Worm (Caenorhabditis elegans) whole organism, young adult: ENCODE results near the gene unc-50.

Source experiments
- B0261.1 ChIP-seq: sonication (generic microtip); optimal IDR thresholded peaks from 2 replicates; lab custom pipeline; 2016; ENCODE audit warnings: mild to moderate bottlenecking, missing genetic modification characterization, moderate library complexity, missing compliant biosample characterization
- F10E7.11 ChIP-seq: sonication (generic microtip); optimal IDR thresholded peaks from 2 replicates; lab custom pipeline; 2017; ENCODE audit warnings: mild to moderate bottlenecking, missing genetic modification characterization, moderate library complexity, missing compliant biosample characterization
- F23B12.7 ChIP-seq: sonication (generic microtip); optimal IDR thresholded peaks from 2 replicates; lab custom pipeline; 2017; ENCODE audit warnings: missing genetic modification characterization, mild to moderate bottlenecking, missing compliant biosample characterization, antibody characterized with exemption, moderate library complexity; ENCODE audit not compliant: insufficient read depth
- F39B2.1 ChIP-seq: fragments of 200-800 bp; sonication (Bioruptor generic); IDR thresholded peaks from 2 replicates; pipeline ENCODE4 v1.3.6; 2022; ENCODE audit warnings: missing genetic modification reagents, missing genetic modification characterization, missing compliant biosample characterization
- Y95B8A.8 ChIP-seq: fragments of 200-800 bp; sonication (Bioruptor generic); IDR thresholded peaks from 2 replicates; pipeline ENCODE4 v1.3.6; 2022; ENCODE audit warnings: missing genetic modification reagents, missing genetic modification characterization, missing compliant biosample characterization
- aptf-2 ChIP-seq: fragments of 200-800 bp; sonication (Bioruptor generic); conservative IDR thresholded peaks from 2 replicates; pipeline ENCODE4 v1.3.6; 2022; ENCODE audit warnings: missing genetic modification reagents, missing genetic modification characterization, missing compliant biosample characterization
- attf-3 ChIP-seq: fragments of 200-800 bp; sonication (Bioruptor generic); conservative IDR thresholded peaks from 2 replicates; pipeline ENCODE4 v1.3.6; 2022; ENCODE audit warnings: missing genetic modification reagents, missing genetic modification characterization, missing compliant biosample characterization
- attf-5 ChIP-seq: fragments of 200-800 bp; sonication (Bioruptor generic); optimal IDR thresholded peaks from 2 replicates; lab custom pipeline; 2018; ENCODE audit warnings: mild to moderate bottlenecking, missing genetic modification characterization, missing compliant biosample characterization
- attf-6 ChIP-seq: fragments of 200-800 bp; sonication (Bioruptor generic); IDR thresholded peaks from 2 replicates; pipeline ENCODE4 v1.3.6; 2022; ENCODE audit warnings: missing genetic modification reagents, missing genetic modification characterization, missing compliant biosample characterization
- bed-2 ChIP-seq: fragments of 200-800 bp; sonication (Bioruptor generic); IDR thresholded peaks from 2 replicates; pipeline ENCODE4 v1.3.6; 2022; ENCODE audit warnings: missing genetic modification reagents, missing genetic modification characterization, missing compliant biosample characterization
- ceh-27 ChIP-seq: fragments of 200-800 bp; sonication (Bioruptor generic); optimal IDR thresholded peaks from 2 replicates; lab custom pipeline; 2018; ENCODE audit warnings: mild to moderate bottlenecking, missing genetic modification characterization, moderate library complexity, missing compliant biosample characterization
- ceh-40 ChIP-seq: fragments of 200-800 bp; sonication (Bioruptor generic); IDR thresholded peaks from 2 replicates; pipeline ENCODE4 v1.3.6; 2022; ENCODE audit warnings: missing genetic modification characterization, missing compliant biosample characterization
- dox-1 ChIP-seq: fragments of 200-800 bp; sonication (Bioruptor generic); IDR thresholded peaks from 2 replicates; pipeline ENCODE4 v1.3.6; 2022; ENCODE audit warnings: missing genetic modification reagents, missing genetic modification characterization, missing compliant biosample characterization
- dpff-1 ChIP-seq: sonication (generic microtip); optimal IDR thresholded peaks from 2 replicates; lab custom pipeline; 2017; ENCODE audit warnings: mild to moderate bottlenecking, missing genetic modification characterization, missing compliant biosample characterization
- egl-18 ChIP-seq: fragments of 200-800 bp; sonication (Bioruptor generic); IDR thresholded peaks from 2 replicates; pipeline ENCODE4 v1.3.6; 2022; ENCODE audit warnings: missing genetic modification reagents, missing genetic modification characterization, missing compliant biosample characterization
- ets-4 ChIP-seq: fragments of 200-800 bp; sonication (Bioruptor generic); optimal IDR thresholded peaks from 2 replicates; lab custom pipeline; 2018; ENCODE audit warnings: mild to moderate bottlenecking, missing genetic modification characterization, missing compliant biosample characterization
- hlh-12 ChIP-seq: sonication (generic microtip); optimal IDR thresholded peaks from 2 replicates; lab custom pipeline; 2016; ENCODE audit warnings: missing genetic modification characterization, missing compliant biosample characterization
- hmg-20 ChIP-seq: fragments of 200-800 bp; sonication (Bioruptor generic); IDR thresholded peaks from 2 replicates; pipeline ENCODE4 v1.3.6; 2022; ENCODE audit warnings: missing genetic modification reagents, missing genetic modification characterization, missing compliant biosample characterization
- lag-1 ChIP-seq: fragments of 200-800 bp; sonication (Bioruptor generic); IDR thresholded peaks from 2 replicates; pipeline ENCODE4 v1.3.6; 2022; ENCODE audit warnings: missing genetic modification reagents, missing genetic modification characterization, missing compliant biosample characterization
- lin-26 ChIP-seq: fragments of 200-800 bp; sonication (Bioruptor generic); IDR thresholded peaks from 2 replicates; pipeline ENCODE4 v1.3.6; 2022; ENCODE audit warnings: missing genetic modification reagents, missing genetic modification characterization, missing compliant biosample characterization
- lin-54 ChIP-seq: fragments of 200-800 bp; sonication (Bioruptor generic); optimal IDR thresholded peaks from 2 replicates; lab custom pipeline; 2018; ENCODE audit warnings: mild to moderate bottlenecking, missing genetic modification characterization, missing compliant biosample characterization
- mcd-1 ChIP-seq: fragments of 200-800 bp; sonication (Bioruptor generic); IDR thresholded peaks from 2 replicates; pipeline ENCODE4 v1.3.6; 2022; ENCODE audit warnings: missing genetic modification reagents, missing genetic modification characterization, missing compliant biosample characterization
- mel-28 ChIP-seq: sonication (generic microtip); optimal IDR thresholded peaks from 2 replicates; lab custom pipeline; 2016; ENCODE audit warnings: borderline replicate concordance, mild to moderate bottlenecking, missing genetic modification characterization, missing compliant biosample characterization
- nhr-27 ChIP-seq: fragments of 200-800 bp; sonication (Bioruptor generic); optimal IDR thresholded peaks from 2 replicates; lab custom pipeline; 2018; ENCODE audit warnings: mild to moderate bottlenecking, missing genetic modification characterization, moderate library complexity, missing compliant biosample characterization
- nhr-90 ChIP-seq: sonication (generic microtip); optimal IDR thresholded peaks from 2 replicates; lab custom pipeline; 2016; ENCODE audit warnings: missing genotype, mild to moderate bottlenecking, missing genetic modification characterization, missing compliant biosample characterization
- pbrm-1 ChIP-seq: fragments of 200-800 bp; sonication (Bioruptor generic); IDR thresholded peaks from 2 replicates; pipeline ENCODE4 v1.3.6; 2022; ENCODE audit warnings: missing genetic modification reagents, missing genetic modification characterization, missing compliant biosample characterization
- pha-4 ChIP-seq: fragments of 150-350 bp; sonication (generic microtip); optimal IDR thresholded peaks from 2 replicates; lab custom pipeline; 2014; ENCODE audit warnings: missing biosample characterization, missing genetic modification reagents, missing genetic modification characterization
- rcor-1 ChIP-seq: fragments of 200-800 bp; sonication (Bioruptor generic); IDR thresholded peaks from 2 replicates; pipeline ENCODE4 v1.3.6; 2022; ENCODE audit warnings: missing genetic modification reagents, missing genetic modification characterization, missing compliant biosample characterization
- snpc-1.3 ChIP-seq: sonication (generic microtip); optimal IDR thresholded peaks from 2 replicates; lab custom pipeline; 2017; ENCODE audit warnings: missing genetic modification characterization, mild to moderate bottlenecking, missing compliant biosample characterization, antibody characterized with exemption, moderate library complexity, missing genotype, missing genetic modification reagents; ENCODE audit not compliant: insufficient read depth
- somi-1 ChIP-seq: fragments of 200-800 bp; sonication (Bioruptor generic); optimal IDR thresholded peaks from 2 replicates; lab custom pipeline; 2018; ENCODE audit warnings: mild to moderate bottlenecking, missing genetic modification characterization, missing compliant biosample characterization
- tbx-9 ChIP-seq: sonication (generic microtip); optimal IDR thresholded peaks from 2 replicates; lab custom pipeline; 2016; ENCODE audit warnings: borderline replicate concordance, missing genetic modification characterization, inconsistent platforms, missing compliant biosample characterization
- zim-3 ChIP-seq: sonication (generic microtip); optimal IDR thresholded peaks from 2 replicates; lab custom pipeline; 2017; ENCODE audit warnings: mild to moderate bottlenecking, missing genetic modification characterization, moderate library complexity, missing compliant biosample characterization
- ztf-18 ChIP-seq: sonication (generic microtip); optimal IDR thresholded peaks from 2 replicates; lab custom pipeline; 2016; ENCODE audit warnings: missing genotype, mild to moderate bottlenecking, missing genetic modification characterization, missing compliant biosample characterization
- ztf-22 ChIP-seq: fragments of 200-800 bp; sonication (Bioruptor generic); optimal IDR thresholded peaks from 2 replicates; lab custom pipeline; 2018; ENCODE audit warnings: mild to moderate bottlenecking, missing genetic modification characterization, moderate library complexity, missing compliant biosample characterization
- ztf-26 ChIP-seq: sonication (generic microtip); optimal IDR thresholded peaks from 2 replicates; lab custom pipeline; 2017; ENCODE audit warnings: missing genetic modification characterization, missing compliant biosample characterization
- ztf-28 ChIP-seq: fragments of 200-800 bp; sonication (Bioruptor generic); IDR thresholded peaks from 2 replicates; pipeline ENCODE4 v1.3.6; 2022; ENCODE audit warnings: missing genetic modification reagents, missing genetic modification characterization, missing compliant biosample characterization

Gene unc-50

DNA sequence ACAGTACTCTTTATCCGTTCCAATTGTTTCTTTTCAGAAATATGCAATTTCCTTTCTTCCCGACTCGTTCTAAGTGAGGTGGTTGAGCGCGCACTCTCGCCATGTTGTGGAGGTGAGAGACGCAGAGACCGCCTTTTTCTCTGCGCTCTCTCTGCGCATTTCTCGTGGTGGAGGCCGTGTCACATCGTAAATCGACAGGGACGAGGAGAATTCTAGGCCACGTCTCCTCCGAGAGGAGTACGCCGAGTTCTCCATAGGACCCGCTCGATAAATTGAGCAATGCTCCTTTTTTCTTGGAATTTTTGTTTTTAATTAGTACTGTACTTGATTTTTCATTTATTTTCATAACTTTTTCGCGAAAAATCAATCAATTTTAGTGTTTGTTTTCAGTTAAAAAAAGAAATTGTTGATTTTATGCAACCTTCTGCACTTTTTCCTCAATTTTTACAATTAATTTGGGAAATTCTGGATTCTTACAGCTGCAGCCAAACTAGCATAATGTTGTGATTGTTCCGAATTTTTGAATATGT lies 47.1 kb downstream of the unc-50 start, which contains the start of gene cnk-1 (continued):
- TF ChIP-seq lin-26 (GFP tag; lab: Robert Waterston, UW) (peak; percentile 84), bed-2 (GFP tag; lab: Robert Waterston, UW) (peak; percentile 97), Y95B8A.8 (peak; percentile 97), pha-4 (no peak), dox-1 (GFP tag; lab: Robert Waterston, UW) (peak; percentile 99), hmg-20 (GFP tag; lab: Robert Waterston, UW) (peak; percentile 96), ets-4 (GFP tag; lab: Kevin White, UChicago) (no peak), rcor-1 (GFP tag; lab: Robert Waterston, UW) (peak; percentile 97), mel-28 (tag; lab: Kevin White, UChicago) (no peak), attf-5 (GFP tag; lab: Kevin White, UChicago) (peak; percentile 82), F23B12.7 (tag; lab: Kevin White, UChicago) (no peak), dpff-1 (tag; lab: Kevin White, UChicago) (no peak), mcd-1 (GFP tag; lab: Robert Waterston, UW) (peak; percentile 99), F39B2.1 (GFP tag; lab: Robert Waterston, UW) (peak; percentile 81), pbrm-1 (GFP tag; lab: Robert Waterston, UW) (peak; percentile 98), attf-6 (GFP tag; lab: Robert Waterston, UW) (peak; percentile 81), nhr-90 (no peak), tbx-9 (tag; lab: Kevin White, UChicago) (no peak), ztf-18 (peak; percentile 91), somi-1 (GFP tag; lab: Kevin White, UChicago) (peak; percentile 61), lag-1 (GFP tag; lab: Robert Waterston, UW) (peak; percentile 96), egl-18 (GFP tag; lab: Robert Waterston, UW) (peak; percentile 93), F10E7.11 (tag; lab: Kevin White, UChicago) (no peak), hlh-12 (tag; lab: Kevin White, UChicago) (no peak), B0261.1 (no peak), ztf-28 (GFP tag; lab: Robert Waterston, UW) (peak; percentile 99), attf-3 (GFP tag; lab: Robert Waterston, UW) (peak; percentile 80), snpc-1.3 (tag; lab: Kevin White, UChicago) (no peak), ceh-40 (GFP tag; lab: Robert Waterston, UW) (peak; percentile 73; the same call in 1 of the 2 replicates), ztf-22 (GFP tag; lab: Kevin White, UChicago) (no peak), aptf-2 (GFP tag; lab: Robert Waterston, UW) (peak; percentile 96), lin-54 (GFP tag; lab: Kevin White, UChicago) (peak; percentile 84), zim-3 (tag; lab: Kevin White, UChicago) (peak; percentile 76), ceh-27 (GFP tag; lab: Kevin White, UChicago) (peak; percentile 89), nhr-27 (tag; lab: Kevin White, UChicago) (no peak), ztf-26 (tag; lab: Kevin White, UChicago) (peak; percentile 26)

- TF ChIP-seq ztf-18 (peak; percentile 85), dox-1 (GFP tag; lab: Robert Waterston, UW) (peak; percentile 17; the same call in 1 of the 2 replicates), mcd-1 (GFP tag; lab: Robert Waterston, UW) (peak; percentile 58)
Observed at ce11 chrIII:10266824-10267223, 51.1 kb downstream of the unc-50 start, which contains the start of gene inpp-4B. Gene inpp-4B, minus strand, starts transcription at chrIII:10266877.
